Worm (Caenorhabditis elegans) whole organism, L4/young adult: ENCODE results near the gene Y57G11B.3.

Experiments used
- W03F9.2 ChIP-seq: fragments of 150-350 bp; optimal IDR thresholded peaks from 2 replicates; lab custom pipeline; 2014; ENCODE audit warnings: missing biosample characterization, missing genetic modification characterization
- dao-5 ChIP-seq: sonication (generic microtip); optimal IDR thresholded peaks from 2 replicates; lab custom pipeline; 2016; ENCODE audit warnings: missing genotype, missing genetic modification characterization, moderate library complexity, missing compliant biosample characterization
- him-1 ChIP-seq: sonication (generic microtip); optimal IDR thresholded peaks from 2 replicates; lab custom pipeline; 2016; ENCODE audit warnings: missing genotype, missing genetic modification reagents, missing genetic modification characterization, missing compliant biosample characterization

ce11 chrIV:14610942-14611724, 37.0 kb upstream of the Y57G11B.3 start:
- TF ChIP-seq W03F9.2 (no peak), him-1 (no peak), dao-5 (tag; lab: Kevin White, UChicago) (peak; percentile 5)
